Fruit fly (Drosophila melanogaster) S2 (cell line): Measurements from ENCODE around the gene DCAF12.

ENCODE experiments used
- CG8478 ChIP-seq: fragments of >200 bp; optimal IDR thresholded peaks from 2 replicates; lab custom pipeline; 2018
- CTCF ChIP-seq, 2 experiments: fragments of >200 bp; optimal IDR thresholded peaks; 2 replicates each; lab custom pipeline; 2018

DNA sequence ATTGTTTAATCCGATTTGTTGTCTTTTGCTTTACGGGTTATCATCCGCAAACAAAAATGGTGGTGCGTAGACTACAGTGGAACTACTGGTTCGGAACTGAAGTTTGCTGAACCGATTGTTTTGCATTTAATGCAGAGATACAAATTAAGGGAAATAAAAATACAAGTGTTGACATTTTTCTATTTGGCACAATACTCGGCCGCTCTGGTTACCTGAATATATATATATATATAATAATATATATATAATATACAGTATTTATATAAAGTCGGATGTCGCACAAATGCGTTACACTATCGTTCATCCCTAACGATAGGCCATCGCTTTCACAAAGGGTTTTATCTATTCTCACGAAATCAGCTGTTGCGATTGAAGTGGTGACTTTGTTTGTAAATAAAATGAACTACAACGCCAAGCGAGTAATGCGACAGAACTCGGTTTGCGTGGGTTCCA lies at the start of gene DCAF12, which contains the start of gene Spt3:
- TF ChIP-seq CG8478 (lab: Kevin White, UChicago): no peak
- TF ChIP-seq CTCF (optimal IDR thresholded peaks at IDR 0.05; lab: Kevin White, UChicago): no peak
